Worm (Caenorhabditis elegans) whole organism, early embryonic: ENCODE measurements around the gene des-2.

Source experiments
- B0310.2 ChIP-seq: sonication (generic microtip); optimal IDR thresholded peaks from 2 replicates; lab custom pipeline; 2016; ENCODE audit warnings: mild to moderate bottlenecking, missing genetic modification characterization, missing compliant biosample characterization
- aly-1 ChIP-seq: sonication (generic microtip); optimal IDR thresholded peaks from 2 replicates; lab custom pipeline; 2016; ENCODE audit warnings: missing genetic modification characterization, missing compliant biosample characterization
- ama-1 ChIP-seq: fragments of 150-350 bp; optimal IDR thresholded peaks from 2 replicates; lab custom pipeline; 2014
- ceh-13 ChIP-seq: fragments of 200-800 bp; sonication (Bioruptor generic); optimal IDR thresholded peaks from 2 replicates; lab custom pipeline; 2018; ENCODE audit warnings: mild to moderate bottlenecking, missing genetic modification characterization, missing compliant biosample characterization
- flt-1 ChIP-seq: fragments of 200-800 bp; sonication (Bioruptor generic); IDR thresholded peaks from 2 replicates; pipeline ENCODE4 v1.3.6; 2022; ENCODE audit warnings: missing genetic modification characterization, missing compliant biosample characterization
- hmbx-1 ChIP-seq: sonication (generic microtip); optimal IDR thresholded peaks from 2 replicates; lab custom pipeline; 2016; ENCODE audit warnings: mild to moderate bottlenecking, missing genetic modification characterization, missing compliant biosample characterization
- hmg-4 ChIP-seq: fragments of 200-800 bp; sonication (Bioruptor generic); optimal IDR thresholded peaks from 2 replicates; lab custom pipeline; 2018; ENCODE audit warnings: mild to moderate bottlenecking, missing genetic modification characterization, missing compliant biosample characterization
- hnd-1 ChIP-seq: sonication (generic microtip); optimal IDR thresholded peaks from 2 replicates; lab custom pipeline; 2016; ENCODE audit warnings: missing genetic modification characterization, missing compliant biosample characterization
- pes-1 ChIP-seq: fragments of 200-800 bp; sonication (Bioruptor generic); IDR thresholded peaks from 2 replicates; pipeline ENCODE4 v1.3.6; 2022; ENCODE audit warnings: missing genetic modification reagents, missing genetic modification characterization, missing compliant biosample characterization
- sea-1 ChIP-seq: fragments of 200-800 bp; sonication (Bioruptor generic); conservative IDR thresholded peaks from 2 replicates; pipeline ENCODE4 v1.3.6; 2022; ENCODE audit warnings: missing genetic modification characterization, missing compliant biosample characterization
- tbx-11 ChIP-seq: fragments of 200-800 bp; sonication (Bioruptor generic); IDR thresholded peaks from 2 replicates; pipeline ENCODE4 v1.3.6; 2022; ENCODE audit warnings: missing genetic modification characterization, missing compliant biosample characterization
- tbx-37 ChIP-seq: fragments of 200-800 bp; sonication (Bioruptor generic); conservative IDR thresholded peaks from 2 replicates; pipeline ENCODE4 v1.3.6; 2022; ENCODE audit warnings: missing genetic modification reagents, missing genetic modification characterization, missing compliant biosample characterization
- tra-4 ChIP-seq: sonication (generic microtip); optimal IDR thresholded peaks from 2 replicates; lab custom pipeline; 2017; ENCODE audit warnings: missing genetic modification characterization, missing compliant biosample characterization

ce11 chrV:11383032-11383431 lies 38.5 kb downstream of the des-2 start, which contains the start of gene F55C10.5:
- TF ChIP-seq sea-1 (GFP tag; lab: Robert Waterston, UW): no peak
- no peak for TF ChIP-seq aly-1 (tag; lab: Kevin White, UChicago)
- no peak for TF ChIP-seq hmbx-1 (tag; lab: Kevin White, UChicago)
- no peak for TF ChIP-seq ama-1
- TF ChIP-seq tbx-11: no peak
- no peak for TF ChIP-seq tbx-37 (GFP tag; lab: Robert Waterston, UW)
- no peak for TF ChIP-seq ceh-13
- no peak for TF ChIP-seq hmg-4 (GFP tag; lab: Kevin White, UChicago)
- no peak for TF ChIP-seq tra-4 (tag; lab: Kevin White, UChicago)
- TF ChIP-seq flt-1 (GFP tag; lab: Robert Waterston, UW): no peak
- TF ChIP-seq B0310.2 (tag; lab: Kevin White, UChicago): no peak
- no peak for TF ChIP-seq pes-1 (GFP tag; lab: Robert Waterston, UW)
- TF ChIP-seq hnd-1 (tag; lab: Kevin White, UChicago): no peak
